Worm (Caenorhabditis elegans) whole organism, L2 larva: ENCODE measurements around the gene ZC190.2.

Experiments used
- ama-1 ChIP-seq: fragments of 150-350 bp; optimal IDR thresholded peaks from 2 replicates; lab custom pipeline; 2018; ENCODE audit warnings: inconsistent platforms
- dmd-4 ChIP-seq: sonication (generic microtip); optimal IDR thresholded peaks from 2 replicates; lab custom pipeline; 2017; ENCODE audit warnings: missing biosample characterization, missing genetic modification characterization
- fos-1 ChIP-seq: fragments of 150-350 bp; optimal IDR thresholded peaks from 2 replicates; lab custom pipeline; 2014; ENCODE audit warnings: missing biosample characterization, missing genetic modification characterization
- lin-13 ChIP-seq: fragments of 150-350 bp; optimal IDR thresholded peaks from 2 replicates; lab custom pipeline; 2014; ENCODE audit warnings: missing biosample characterization, missing genetic modification reagents, missing genetic modification characterization
- lsy-2 ChIP-seq, 2 experiments: fragments of 150-350 bp in 1 of 2; sonication (generic microtip) in 1 of 2; optimal IDR thresholded peaks; 2 replicates each; lab custom pipeline; 2014 to 2017; ENCODE audit warnings: missing biosample characterization in 2 of 2, missing genetic modification characterization in 2 of 2
- mdl-1 ChIP-seq, 2 experiments: fragments of 150-350 bp in 1 of 2; sonication (generic microtip) in 1 of 2; optimal IDR thresholded peaks; 2 replicates each; lab custom pipeline; 2017; ENCODE audit warnings: missing biosample characterization in 2 of 2, missing genetic modification characterization in 2 of 2
- nhr-12 ChIP-seq: fragments of 150-350 bp; optimal IDR thresholded peaks from 2 replicates; lab custom pipeline; 2014; ENCODE audit warnings: missing biosample characterization, missing genetic modification characterization
- nhr-77 ChIP-seq: fragments of 150-350 bp; optimal IDR thresholded peaks from 2 replicates; lab custom pipeline; 2014; ENCODE audit warnings: missing biosample characterization, missing genetic modification characterization
- snpc-4 ChIP-seq: fragments of 150-350 bp; optimal IDR thresholded peaks from 2 replicates; lab custom pipeline; 2014; ENCODE audit warnings: missing biosample characterization, missing genetic modification characterization

DNA sequence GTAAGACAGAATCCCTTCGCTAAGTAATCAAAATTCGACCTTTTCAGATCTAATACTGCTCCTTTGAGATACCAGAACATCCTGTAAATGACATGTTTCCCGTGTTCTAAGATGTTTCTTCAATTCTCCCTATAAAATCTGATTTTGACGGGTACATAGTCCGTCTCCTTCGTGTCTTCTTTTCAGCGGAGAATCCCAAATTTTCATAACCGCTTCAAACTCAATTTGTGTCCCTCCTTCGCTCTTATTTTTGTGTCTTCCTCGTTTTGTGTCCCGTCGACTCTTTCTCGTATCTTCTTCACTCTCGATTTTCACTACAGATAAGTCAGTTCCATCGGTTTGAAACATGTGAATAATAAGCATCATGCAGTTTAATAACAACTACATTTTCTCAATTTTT is 35.0 kb downstream of the ZC190.2 start, which contains the start of gene glr-5:
- TF ChIP-seq nhr-12 (tag; lab: Kevin White, UChicago) (no peak), nhr-77 (tag; lab: Kevin White, UChicago) (no peak), fos-1 (no peak), ama-1 (no peak), snpc-4 (tag; lab: Kevin White, UChicago) (no peak), lin-13 (GFP tag; lab: Kevin White, UChicago) (no peak), mdl-1 (tag; optimal IDR thresholded peaks at IDR 0.05; lab: Kevin White, UChicago) (no peak), dmd-4 (tag; lab: Kevin White, UChicago) (no peak), lsy-2 (tag; optimal IDR thresholded peaks at IDR 0.05; lab: Kevin White, UChicago) (no peak)
